Worm (Caenorhabditis elegans) whole organism, L1 larva: Measurements from ENCODE around the gene nduf-9.
A peak's percentile ranks its signal among the peaks of the same experiment; 100 is the strongest.

ENCODE experiments used
- C16A3.4 ChIP-seq: fragments of 150-350 bp; optimal IDR thresholded peaks from 2 replicates; lab custom pipeline; 2014; ENCODE audit warnings: missing biosample characterization, missing genetic modification characterization
- F16B12.6 ChIP-seq: fragments of 150-350 bp; optimal IDR thresholded peaks from 2 replicates; lab custom pipeline; 2014; ENCODE audit warnings: missing biosample characterization, missing genetic modification characterization
- alr-1 ChIP-seq: fragments of 200-800 bp; sonication (Bioruptor generic); optimal IDR thresholded peaks from 2 replicates; lab custom pipeline; 2018; ENCODE audit warnings: borderline replicate concordance, mild to moderate bottlenecking, missing genetic modification characterization, missing compliant biosample characterization
- blmp-1 ChIP-seq: fragments of 150-350 bp; optimal IDR thresholded peaks from 2 replicates; lab custom pipeline; 2014; ENCODE audit warnings: missing biosample characterization, missing genetic modification characterization
- ceh-63 ChIP-seq: fragments of 200-800 bp; sonication (Bioruptor generic); optimal IDR thresholded peaks from 2 replicates; lab custom pipeline; 2018; ENCODE audit warnings: mild to moderate bottlenecking, missing genetic modification characterization, missing compliant biosample characterization
- ceh-82 ChIP-seq, 3 experiments: fragments of 150-350 bp in 1 of 3; sonication (generic microtip) in 2 of 3; optimal IDR thresholded peaks; 2 replicates each; lab custom pipeline; 2014 to 2017; ENCODE audit warnings: missing biosample characterization in 3 of 3, missing genetic modification characterization in 3 of 3
- ces-1 ChIP-seq: fragments of 150-350 bp; optimal IDR thresholded peaks from 2 replicates; lab custom pipeline; 2014; ENCODE audit warnings: missing biosample characterization, missing genetic modification reagents, missing genetic modification characterization
- dsc-1 ChIP-seq: sonication (generic microtip); optimal IDR thresholded peaks from 2 replicates; lab custom pipeline; 2016; ENCODE audit warnings: mild to moderate bottlenecking, missing genetic modification characterization, missing compliant biosample characterization
- efl-1 ChIP-seq, 4 experiments: fragments of 150-350 bp; optimal IDR thresholded peaks in 3 of 4; peaks in 1 of 4; 1 replicate in 1 of 4; 2 replicates in 3 of 4; lab custom pipeline; 2014; ENCODE audit warnings: missing biosample characterization in 2 of 4, missing genetic modification characterization in 2 of 4, missing genetic modification reagents in 2 of 4
- elt-2 ChIP-seq: sonication (generic microtip); optimal IDR thresholded peaks from 2 replicates; lab custom pipeline; 2016; ENCODE audit warnings: missing genetic modification characterization, mild to moderate bottlenecking, inconsistent platforms, missing compliant biosample characterization, missing genetic modification reagents
- elt-3 ChIP-seq, 6 experiments: fragments of 150-350 bp in 1 of 6; sonication (generic microtip); optimal IDR thresholded peaks; 2 replicates each; lab custom pipeline; 2017 to 2018; ENCODE audit warnings: missing biosample characterization in 6 of 6, missing genetic modification characterization in 6 of 6, inconsistent platforms in 1 of 6
- fkh-10 ChIP-seq: sonication (generic microtip); optimal IDR thresholded peaks from 2 replicates; lab custom pipeline; 2017; ENCODE audit warnings: missing biosample characterization, missing genetic modification reagents, missing genetic modification characterization
- fkh-8 ChIP-seq: sonication (generic microtip); optimal IDR thresholded peaks from 2 replicates; lab custom pipeline; 2016; ENCODE audit warnings: mild to moderate bottlenecking, missing genetic modification characterization, missing compliant biosample characterization
- grh-1 ChIP-seq: fragments of 200-800 bp; sonication (Bioruptor generic); IDR thresholded peaks from 2 replicates; pipeline ENCODE4 v1.3.6; 2022; ENCODE audit warnings: missing genetic modification reagents, missing genetic modification characterization, missing compliant biosample characterization
- hpl-2 ChIP-seq: fragments of 150-350 bp; optimal IDR thresholded peaks from 2 replicates; lab custom pipeline; 2014; ENCODE audit warnings: missing biosample characterization, missing genetic modification reagents, missing genetic modification characterization
- isw-1 ChIP-seq: fragments of 200-800 bp; sonication (Bioruptor generic); IDR thresholded peaks from 2 replicates; pipeline ENCODE4 v1.3.6; 2022; ENCODE audit warnings: missing genetic modification characterization, missing compliant biosample characterization
- lin-13 ChIP-seq: fragments of 150-350 bp; optimal IDR thresholded peaks from 2 replicates; lab custom pipeline; 2014; ENCODE audit warnings: missing biosample characterization, missing genetic modification reagents, missing genetic modification characterization
- lin-14 ChIP-seq: fragments of 200-800 bp; sonication (Bioruptor generic); optimal IDR thresholded peaks from 2 replicates; lab custom pipeline; 2018; ENCODE audit warnings: mild to moderate bottlenecking, missing genetic modification characterization, moderate library complexity, missing compliant biosample characterization
- lin-15B ChIP-seq: fragments of 150-350 bp; sonication (generic microtip); optimal IDR thresholded peaks from 3 replicates; lab custom pipeline; 2014; ENCODE audit warnings: missing biosample characterization, missing genetic modification characterization
- lin-35 ChIP-seq, 2 experiments: fragments of 150-350 bp; optimal IDR thresholded peaks; 2 replicates each; lab custom pipeline; 2014; ENCODE audit warnings: missing biosample characterization in 2 of 2, missing genetic modification characterization in 2 of 2, missing genetic modification reagents in 2 of 2
- lin-39 ChIP-seq: fragments of 150-350 bp; optimal IDR thresholded peaks from 2 replicates; lab custom pipeline; 2014; ENCODE audit warnings: missing biosample characterization, missing genetic modification reagents, missing genetic modification characterization
- lsy-2 ChIP-seq, 2 experiments: fragments of 150-350 bp; optimal IDR thresholded peaks; 2 replicates each; lab custom pipeline; 2014; ENCODE audit warnings: missing biosample characterization in 2 of 2, missing genetic modification characterization in 2 of 2
- mab-9 ChIP-seq: fragments of 200-800 bp; sonication (Bioruptor generic); IDR thresholded peaks from 2 replicates; pipeline ENCODE4 v1.3.6; 2022; ENCODE audit warnings: missing genetic modification reagents, missing genetic modification characterization, missing compliant biosample characterization
- mdl-1 ChIP-seq, 2 experiments: fragments of 150-350 bp; optimal IDR thresholded peaks; 2 replicates each; lab custom pipeline; 2014 to 2017; ENCODE audit warnings: missing biosample characterization in 2 of 2, missing genetic modification characterization in 2 of 2, inconsistent platforms in 1 of 2
- nhr-11 ChIP-seq: fragments of 150-350 bp; optimal IDR thresholded peaks from 2 replicates; lab custom pipeline; 2014; ENCODE audit warnings: missing biosample characterization, missing genetic modification characterization
- nhr-19 ChIP-seq: fragments of 200-800 bp; sonication (Bioruptor generic); conservative IDR thresholded peaks from 2 replicates; pipeline ENCODE4 v1.3.6; 2022; ENCODE audit warnings: missing genetic modification characterization, missing compliant biosample characterization
- nhr-20 ChIP-seq: sonication (generic microtip); optimal IDR thresholded peaks from 2 replicates; lab custom pipeline; 2016; ENCODE audit warnings: mild to moderate bottlenecking, missing genetic modification characterization, missing compliant biosample characterization
- nhr-28 ChIP-seq: fragments of 150-350 bp; optimal IDR thresholded peaks from 2 replicates; lab custom pipeline; 2014; ENCODE audit warnings: missing biosample characterization, missing genetic modification characterization
- nhr-47 ChIP-seq: sonication (generic microtip); optimal IDR thresholded peaks from 2 replicates; lab custom pipeline; 2016; ENCODE audit warnings: mild to moderate bottlenecking, missing genetic modification characterization, moderate library complexity, missing compliant biosample characterization
- nhr-71 ChIP-seq: sonication (generic microtip); optimal IDR thresholded peaks from 2 replicates; lab custom pipeline; 2016; ENCODE audit warnings: mild to moderate bottlenecking, missing genetic modification characterization, moderate library complexity, missing compliant biosample characterization
- nhr-76 ChIP-seq: sonication (generic microtip); optimal IDR thresholded peaks from 2 replicates; lab custom pipeline; 2017; ENCODE audit warnings: missing biosample characterization, missing genetic modification characterization
- nhr-85 ChIP-seq: sonication (generic microtip); peaks from one replicate; lab custom pipeline; 2016; ENCODE audit warnings: missing genetic modification characterization, inconsistent platforms, missing compliant biosample characterization
- nhr-90 ChIP-seq: sonication (generic microtip); optimal IDR thresholded peaks from 2 replicates; lab custom pipeline; 2016; ENCODE audit warnings: mild to moderate bottlenecking, missing genetic modification characterization, missing compliant biosample characterization; ENCODE audit not compliant: poor library complexity
- pax-3 ChIP-seq: fragments of 200-800 bp; sonication (Bioruptor generic); optimal IDR thresholded peaks from 2 replicates; lab custom pipeline; 2018; ENCODE audit warnings: mild to moderate bottlenecking, missing genetic modification characterization, moderate library complexity, missing compliant biosample characterization
- rnt-1 ChIP-seq: sonication (generic microtip); optimal IDR thresholded peaks from 2 replicates; lab custom pipeline; 2016; ENCODE audit warnings: mild to moderate bottlenecking, missing genetic modification characterization, moderate library complexity, missing compliant biosample characterization
- skn-1 ChIP-seq: fragments of 150-350 bp; optimal IDR thresholded peaks from 2 replicates; lab custom pipeline; 2014; ENCODE audit warnings: missing biosample characterization, missing genetic modification characterization
- snpc-4 ChIP-seq: fragments of 150-350 bp; optimal IDR thresholded peaks from 2 replicates; lab custom pipeline; 2014; ENCODE audit warnings: missing biosample characterization, missing genetic modification characterization
- snu-23 ChIP-seq: sonication (generic microtip); optimal IDR thresholded peaks from 2 replicates; lab custom pipeline; 2016; ENCODE audit warnings: missing genetic modification characterization, missing compliant biosample characterization
- sptf-1 ChIP-seq: fragments of 150-350 bp; optimal IDR thresholded peaks from 2 replicates; lab custom pipeline; 2014; ENCODE audit warnings: missing biosample characterization, missing genetic modification characterization
- sup-37 ChIP-seq: fragments of 200-800 bp; sonication (Bioruptor generic); optimal IDR thresholded peaks from 2 replicates; lab custom pipeline; 2018; ENCODE audit warnings: mild to moderate bottlenecking, missing genetic modification characterization, missing compliant biosample characterization
- swsn-7 ChIP-seq: sonication (generic microtip); optimal IDR thresholded peaks from 2 replicates; lab custom pipeline; 2016; ENCODE audit warnings: missing genetic modification characterization, missing compliant biosample characterization
- tbx-2 ChIP-seq: sonication (generic microtip); optimal IDR thresholded peaks from 2 replicates; lab custom pipeline; 2016; ENCODE audit warnings: missing genetic modification characterization, missing compliant biosample characterization
- tlp-1 ChIP-seq: fragments of 150-350 bp; optimal IDR thresholded peaks from 2 replicates; lab custom pipeline; 2014; ENCODE audit warnings: missing biosample characterization, missing genetic modification characterization
- unc-86 ChIP-seq: sonication (generic microtip); optimal IDR thresholded peaks from 2 replicates; lab custom pipeline; 2016; ENCODE audit warnings: missing genetic modification characterization, missing compliant biosample characterization
- unc-98 ChIP-seq: fragments of 200-800 bp; sonication (Bioruptor generic); IDR thresholded peaks from 2 replicates; pipeline ENCODE4 v1.3.6; 2022; ENCODE audit warnings: missing genetic modification characterization, missing compliant biosample characterization
- vab-15 ChIP-seq: sonication (generic microtip); optimal IDR thresholded peaks from 2 replicates; lab custom pipeline; 2017; ENCODE audit warnings: missing genotype, mild to moderate bottlenecking, missing genetic modification characterization, missing compliant biosample characterization
- xbp-1 ChIP-seq: sonication (generic microtip); optimal IDR thresholded peaks from 2 replicates; lab custom pipeline; 2016; ENCODE audit warnings: missing genetic modification characterization, missing compliant biosample characterization
- ztf-11 ChIP-seq, 2 experiments: sonication (generic microtip); optimal IDR thresholded peaks; 2 replicates each; lab custom pipeline; 2016 to 2017; ENCODE audit warnings: missing genetic modification characterization in 2 of 2, missing biosample characterization in 1 of 2, missing compliant biosample characterization in 1 of 2
- ztf-4 ChIP-seq: fragments of 150-350 bp; optimal IDR thresholded peaks from 2 replicates; lab custom pipeline; 2014; ENCODE audit warnings: missing biosample characterization, missing genetic modification characterization

nduf-9 gene

ce11 chrIII:3273141-3273540 lies 24.8 kb upstream of the nduf-9 start (continued):
- no peak for TF ChIP-seq hpl-2 (GFP tag; lab: Kevin White, UChicago)
- TF ChIP-seq alr-1: no peak
- TF ChIP-seq unc-98 (GFP tag; lab: Robert Waterston, UW): no peak
- peak in 1 of 3 experiments; percentile 29 for TF ChIP-seq ceh-82 (tag; optimal IDR thresholded peaks at IDR 0.05; lab: Kevin White, UChicago)
- peak; percentile 54 for TF ChIP-seq lin-13 (GFP tag; lab: Kevin White, UChicago)

ce11 chrIII:3271682-3272081 lies 23.3 kb upstream of the nduf-9 start:
- TF ChIP-seq nhr-19 (peak; percentile 67), lsy-2 (tag; optimal IDR thresholded peaks at IDR 0.05; lab: Kevin White, UChicago) (peak; percentile 63 to 66), tbx-2 (peak; percentile 78), ztf-11 (tag; optimal IDR thresholded peaks at IDR 0.05; lab: Kevin White, UChicago) (peak in 1 of 2 experiments; percentile 74), rnt-1 (tag; lab: Kevin White, UChicago) (peak; percentile 46), nhr-76 (tag; lab: Kevin White, UChicago) (no peak), xbp-1 (tag; lab: Kevin White, UChicago) (peak; percentile 41), lin-14 (GFP tag; lab: Kevin White, UChicago) (peak; percentile 82), lin-35 (GFP tag; optimal IDR thresholded peaks at IDR 0.05; lab: Kevin White, UChicago) (peak; percentile 54 to 70), ces-1 (GFP tag; lab: Kevin White, UChicago) (no peak), F16B12.6 (tag; lab: Kevin White, UChicago) (no peak), nhr-47 (tag; lab: Kevin White, UChicago) (peak; percentile 80), efl-1 (optimal IDR thresholded peaks at IDR 0.05; lab: Kevin White, UChicago) (peak; percentile 70 to 81), efl-1 (GFP tag; optimal IDR thresholded peaks at IDR 0.05 in 1 of 2; lab: Kevin White, UChicago) (peak; percentile 13 to 92), mdl-1 (tag; optimal IDR thresholded peaks at IDR 0.05; lab: Kevin White, UChicago) (peak in 1 of 2 experiments; percentile 22), fkh-8 (tag; lab: Kevin White, UChicago) (no peak), nhr-20 (tag; lab: Kevin White, UChicago) (peak; percentile 79), fkh-10 (GFP tag; lab: Kevin White, UChicago) (peak; percentile 3), elt-2 (peak; percentile 36), unc-98 (GFP tag; lab: Robert Waterston, UW) (no peak), isw-1 (GFP tag; lab: Robert Waterston, UW) (0 out of 2 replicates have a peak, but pooled peaks have one; percentile 18), lin-15B (tag; lab: Kevin White, UChicago) (no peak), blmp-1 (tag; lab: Kevin White, UChicago) (peak; percentile 50), ztf-4 (tag; lab: Kevin White, UChicago) (peak; percentile 54), lin-13 (GFP tag; lab: Kevin White, UChicago) (peak; percentile 57), unc-86 (tag; lab: Kevin White, UChicago) (peak; percentile 33), snu-23 (GFP tag; lab: Kevin White, UChicago) (peak; percentile 85), tlp-1 (no peak), vab-15 (tag; lab: Kevin White, UChicago) (no peak), skn-1 (tag; lab: Kevin White, UChicago) (no peak), nhr-90 (tag; lab: Kevin White, UChicago) (peak; percentile 84), grh-1 (no peak), sptf-1 (tag; lab: Kevin White, UChicago) (no peak), nhr-28 (tag; lab: Kevin White, UChicago) (no peak), ceh-63 (GFP tag; lab: Kevin White, UChicago) (no peak), swsn-7 (tag; lab: Kevin White, UChicago) (peak; percentile 78), elt-3 (tag; optimal IDR thresholded peaks at IDR 0.05; lab: Kevin White, UChicago) (peak in 2 of 6 experiments; percentile 45 to 60), dsc-1 (tag; lab: Kevin White, UChicago) (peak; percentile 45), nhr-11 (tag; lab: Kevin White, UChicago) (peak; percentile 47), lin-39 (tag; lab: Kevin White, UChicago) (peak; percentile 12), sup-37 (GFP tag; lab: Kevin White, UChicago) (peak; percentile 58), snpc-4 (tag; lab: Kevin White, UChicago) (no peak), hpl-2 (GFP tag; lab: Kevin White, UChicago) (no peak), ceh-82 (tag; optimal IDR thresholded peaks at IDR 0.05; lab: Kevin White, UChicago) (peak in 1 of 3 experiments; percentile 3), nhr-71 (tag; lab: Kevin White, UChicago) (peak; percentile 90), C16A3.4 (peak; percentile 24), nhr-85 (tag; lab: Kevin White, UChicago) (peak; percentile 98), mab-9 (GFP tag; lab: Robert Waterston, UW) (no peak), pax-3 (no peak)
